Worm (Caenorhabditis elegans): Measurements from ENCODE around the gene nhr-214.
A peak's percentile ranks its signal among the peaks of the same experiment; 100 is the strongest.

The nhr-214 gene

DNA sequence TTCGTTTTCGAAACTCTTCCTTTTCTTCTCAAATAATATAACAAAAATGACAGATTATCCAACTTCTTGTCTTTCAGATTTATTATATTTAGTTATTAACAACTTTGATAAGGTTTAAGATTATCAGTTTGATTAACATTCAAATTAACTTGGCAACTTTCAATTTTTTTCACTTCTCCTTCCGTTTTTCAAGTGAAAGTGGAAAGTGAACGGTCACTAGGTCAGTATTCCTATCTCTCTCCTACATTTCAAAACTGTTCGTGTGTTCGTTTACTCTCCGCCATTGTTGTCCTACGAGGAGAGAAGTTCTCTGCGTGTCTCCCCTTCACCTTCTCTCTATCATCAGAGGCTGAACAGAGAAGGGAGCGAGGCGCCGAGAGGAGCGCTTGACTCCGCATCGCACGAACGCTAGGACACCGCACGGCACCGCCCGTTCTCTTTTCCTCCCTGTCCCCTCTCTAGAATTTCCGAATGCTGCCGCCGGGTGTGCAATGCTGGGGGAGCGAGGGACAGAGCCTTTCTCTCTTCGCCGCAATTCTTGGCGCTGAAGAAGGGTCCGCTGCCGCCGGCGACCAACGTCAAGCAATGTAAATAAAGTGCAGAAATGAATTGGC is 45.3 kb downstream of the nhr-214 start (continued):
- TF ChIP-seq dmd-6 (GFP tag; IDR thresholded peaks at IDR 0.05) (no peak; the same call in 1 of the 2 replicates), egl-43 (GFP tag; IDR thresholded peaks at IDR 0.05) (peak; percentile 89), php-3 (GFP tag; IDR thresholded peaks at IDR 0.05) (peak; percentile 40; the same call in 1 of the 2 replicates), ceh-62 (tag; optimal IDR thresholded peaks at IDR 0.05) (no peak), nhr-77 (tag; optimal IDR thresholded peaks at IDR 0.05) (no peak), tag-97 (GFP tag; IDR thresholded peaks at IDR 0.05) (no peak), ceh-32 (tag; optimal IDR thresholded peaks at IDR 0.05; ENCODE audit: poor library complexity) (peak; percentile 66)

DNA sequence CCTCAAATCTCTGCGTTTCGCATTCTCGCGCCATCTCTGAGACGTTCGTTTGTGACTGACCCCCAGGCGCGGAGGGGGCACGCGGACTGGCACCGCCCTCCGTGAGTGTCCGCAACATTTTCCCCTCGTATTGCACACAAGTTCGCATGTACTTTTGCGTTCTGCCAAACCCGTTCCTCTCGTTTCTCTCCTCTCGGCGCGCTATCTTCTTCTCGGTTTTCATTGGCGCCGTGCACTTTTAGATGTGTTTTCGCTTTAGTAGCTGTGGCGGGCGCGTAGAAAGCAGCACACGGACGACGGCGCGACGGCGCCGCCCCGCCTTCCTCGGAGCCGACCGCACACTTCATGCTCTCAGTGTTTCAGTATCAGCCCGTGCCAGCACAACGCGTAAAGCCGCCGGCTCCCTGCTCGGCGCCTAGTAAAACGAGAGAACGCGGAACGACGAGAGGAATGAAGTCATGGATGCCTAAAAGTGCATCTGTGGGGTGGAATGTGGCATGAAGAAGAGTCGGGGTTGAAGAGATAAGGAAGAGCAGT is 46.5 kb downstream of the nhr-214 start:
- TF ChIP-seq sdz-12 (GFP tag; optimal IDR thresholded peaks at IDR 0.05) (no peak), dmd-6 (GFP tag; IDR thresholded peaks at IDR 0.05) (no peak; the same call in 1 of the 2 replicates), tra-1 (GFP tag; IDR thresholded peaks at IDR 0.05) (no peak), Y5F2A.4 (GFP tag; optimal IDR thresholded peaks at IDR 0.05) (no peak), nhr-102 (tag; optimal IDR thresholded peaks at IDR 0.05) (peak; percentile 68), nhr-48 (tag; optimal IDR thresholded peaks at IDR 0.05) (peak; percentile 91), ceh-32 (tag; optimal IDR thresholded peaks at IDR 0.05; ENCODE audit: poor library complexity) (no peak), arid-1 (GFP tag; conservative IDR thresholded peaks at IDR 0.05) (no peak), ceh-44 (GFP tag; IDR thresholded peaks at IDR 0.05) (no peak), Y105C5A.15 (GFP tag; IDR thresholded peaks at IDR 0.05) (no peak), ceh-82 (tag; optimal IDR thresholded peaks at IDR 0.05) (no peak), nhr-10 (tag; optimal IDR thresholded peaks at IDR 0.05) (no peak), zag-1 (tag; optimal IDR thresholded peaks at IDR 0.05) (no peak), set-16 (GFP tag; IDR thresholded peaks at IDR 0.05) (peak; percentile 94), nhr-237 (tag; optimal IDR thresholded peaks at IDR 0.05) (no peak), php-3 (GFP tag; IDR thresholded peaks at IDR 0.05) (peak; percentile 7; the same call in 1 of the 2 replicates), ctbp-1 (GFP tag; IDR thresholded peaks at IDR 0.05) (peak; percentile 44; the same call in 1 of the 2 replicates), fkh-10 (GFP tag; optimal IDR thresholded peaks at IDR 0.05) (no peak), jun-1 (tag; optimal IDR thresholded peaks at IDR 0.05) (no peak), dve-1 (tag; optimal IDR thresholded peaks at IDR 0.05; ENCODE audit: insufficient read depth) (peak; percentile 80), cey-2 (tag; optimal IDR thresholded peaks at IDR 0.05; ENCODE audit: borderline replicate concordance, insufficient read depth) (no peak), zip-2 (tag; optimal IDR thresholded peaks at IDR 0.05) (no peak), unc-39 (tag; optimal IDR thresholded peaks at IDR 0.05) (no peak), pqm-1 (tag; optimal IDR thresholded peaks at IDR 0.05) (no peak), mxl-3 (GFP tag; optimal IDR thresholded peaks at IDR 0.05) (peak; percentile 26), egl-27 (tag; optimal IDR thresholded peaks at IDR 0.05) (no peak), nhr-111 (GFP tag; optimal IDR thresholded peaks at IDR 0.05) (no peak), dpl-1 (GFP tag; optimal IDR thresholded peaks at IDR 0.05) (no peak), unc-62 (GFP tag; optimal IDR thresholded peaks at IDR 0.05 in 1 of 2) (no peak), unc-62 (tag; optimal IDR thresholded peaks at IDR 0.05) (no peak), egl-43 (GFP tag; IDR thresholded peaks at IDR 0.05) (no peak; the same call in 1 of the 2 replicates), ceh-20 (GFP tag; IDR thresholded peaks at IDR 0.05) (no peak), zfp-2 (tag; optimal IDR thresholded peaks at IDR 0.05) (no peak), dmd-8 (GFP tag; IDR thresholded peaks at IDR 0.05) (no peak), unc-130 (GFP tag; optimal IDR thresholded peaks at IDR 0.05) (no peak), ztf-11 (tag; optimal IDR thresholded peaks at IDR 0.05) (no peak), nhr-25 (tag; optimal IDR thresholded peaks at IDR 0.05; ENCODE audit: borderline replicate concordance, insufficient read depth) (no peak), madf-5 (GFP tag; IDR thresholded peaks at IDR 0.05) (no peak), daf-19 (GFP tag; conservative IDR thresholded peaks at IDR 0.05) (no peak), gei-8 (GFP tag; optimal IDR thresholded peaks at IDR 0.05) (peak; percentile 23), Y48G9A.11 (GFP tag; IDR thresholded peaks at IDR 0.05) (no peak), aly-2 (tag; optimal IDR thresholded peaks at IDR 0.05) (no peak), daf-8 (GFP tag; IDR thresholded peaks at IDR 0.05) (no peak), fos-1 (tag; optimal IDR thresholded peaks at IDR 0.05) (no peak), mxl-2 (GFP tag; conservative IDR thresholded peaks at IDR 0.05) (no peak)

Data from whole organism, L4 larva.